Fruit fly (Drosophila melanogaster) whole organism: Measurements from ENCODE around the gene CG10877.

Experiments used
- pan ChIP-seq: fragments of >200 bp; optimal IDR thresholded peaks from 2 replicates; lab custom pipeline; 2017
- usp ChIP-seq: fragments of >200 bp; optimal IDR thresholded peaks from 2 replicates; lab custom pipeline; 2017; ENCODE audit warnings: missing biosample characterization, missing genetic modification characterization, mixed read lengths

DNA sequence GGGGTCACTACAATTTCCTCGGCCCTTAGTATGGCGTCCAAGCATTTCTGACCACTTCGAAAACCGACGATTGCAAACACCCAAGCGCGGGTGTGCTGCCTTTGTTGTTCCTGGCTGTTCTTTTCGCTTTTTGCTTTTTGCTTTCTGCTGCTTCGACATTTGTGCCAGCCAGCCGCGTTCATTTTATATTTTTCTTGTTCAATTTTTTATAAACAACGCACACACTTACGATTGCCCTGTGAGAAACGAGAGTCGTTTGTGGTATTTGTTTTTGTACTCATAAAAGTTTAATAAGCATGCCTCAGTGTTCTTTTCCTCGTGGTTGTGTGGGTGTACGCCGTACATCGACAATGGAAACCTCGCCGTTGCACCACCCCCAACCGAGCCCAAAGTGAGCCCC is 16.1 kb downstream of the CG10877 start:
- TF ChIP-seq pan (no peak), usp (no peak)
